Fruit fly (Drosophila melanogaster): ENCODE data around the gene Ccp84Ad.

Ccp84Ad gene

DNA sequence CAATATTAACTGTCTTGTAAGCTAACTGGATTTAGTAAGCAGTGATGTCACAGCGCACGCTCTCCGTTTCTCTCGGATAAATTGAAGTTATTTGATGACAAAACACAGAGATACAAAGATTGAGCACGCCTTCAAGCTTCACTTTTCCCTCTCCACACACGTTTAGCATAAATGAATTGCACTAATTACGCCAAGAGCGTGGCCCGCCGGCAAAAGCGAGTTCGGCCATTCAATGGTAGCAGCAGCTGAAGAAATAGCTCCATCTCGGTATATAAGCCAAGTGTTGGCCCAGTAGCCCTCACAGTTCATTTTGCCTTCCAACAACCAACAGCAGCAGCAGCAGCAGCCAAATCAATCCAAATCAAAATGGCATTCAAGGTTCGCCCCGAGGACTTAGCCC lies at the start of gene Ccp84Ad:
Gene Ccp84Ad, plus strand, starts transcription at position 301 of the 400 bp plus-strand sequence.
- no peak for TF ChIP-seq psq (GFP tag; optimal IDR thresholded peaks at IDR 0.05)
- no peak for TF ChIP-seq CG9705 (GFP tag; optimal IDR thresholded peaks at IDR 0.05)
- TF ChIP-seq Rel (GFP tag; optimal IDR thresholded peaks at IDR 0.05) = no peak
- no peak for TF ChIP-seq Rel (tag; optimal IDR thresholded peaks at IDR 0.05)
- no peak for TF ChIP-seq dl (GFP tag; optimal IDR thresholded peaks at IDR 0.05; ENCODE audit: insufficient read depth in 1 of 2, partially characterized antibody in 2 of 2)
- TF ChIP-seq Myc (optimal IDR thresholded peaks at IDR 0.05) = no peak
- no peak for TF ChIP-seq Dfd (GFP tag; optimal IDR thresholded peaks at IDR 0.05)
- TF ChIP-seq HLH106 (tag; optimal IDR thresholded peaks at IDR 0.05) = no peak
- TF ChIP-seq foxo (GFP tag; optimal IDR thresholded peaks at IDR 0.05) = no peak
- no peak for TF ChIP-seq GATAd (GFP tag; optimal IDR thresholded peaks at IDR 0.05)
- no peak for TF ChIP-seq br (GFP tag; optimal IDR thresholded peaks at IDR 0.05)
- TF ChIP-seq brk (GFP tag; optimal IDR thresholded peaks at IDR 0.05) = no peak
- no peak for TF ChIP-seq Mio (GFP tag; optimal IDR thresholded peaks at IDR 0.05)
- no peak for TF ChIP-seq Hr78 (GFP tag; optimal IDR thresholded peaks at IDR 0.05)
- TF ChIP-seq ey (GFP tag; optimal IDR thresholded peaks at IDR 0.05) = no peak
- no peak for TF ChIP-seq CG32264 (GFP tag; optimal IDR thresholded peaks at IDR 0.05)
- no peak for TF ChIP-seq sv (GFP tag; optimal IDR thresholded peaks at IDR 0.05)
- no peak for TF ChIP-seq Hr83 (GFP tag; optimal IDR thresholded peaks at IDR 0.05; ENCODE audit: poor library complexity, severe bottlenecking)
- TF ChIP-seq dsf (GFP tag; optimal IDR thresholded peaks at IDR 0.05; ENCODE audit: borderline replicate concordance) = no peak
- no peak for TF ChIP-seq woc (GFP tag; optimal IDR thresholded peaks at IDR 0.05)
- no peak for TF ChIP-seq usp (GFP tag; optimal IDR thresholded peaks at IDR 0.05)

DNA sequence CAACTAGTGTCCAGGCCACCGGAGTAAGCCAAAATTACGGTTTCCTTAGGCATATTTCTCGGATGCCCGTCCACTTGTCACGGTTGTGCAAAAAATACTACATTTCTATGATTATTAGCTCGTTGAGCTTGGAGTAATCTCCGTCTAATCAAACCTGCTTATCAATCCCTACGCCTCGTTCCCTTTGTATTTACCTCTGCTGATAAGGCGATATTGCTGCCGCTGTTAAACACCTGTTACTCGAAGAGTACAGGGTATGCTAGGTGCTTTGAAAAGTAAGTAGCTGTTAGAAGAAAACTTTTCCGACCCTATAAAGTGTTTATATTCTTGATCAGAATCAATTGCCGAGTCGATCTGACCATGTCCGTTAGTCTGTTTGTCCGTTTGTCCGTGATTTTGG lies 48.2 kb upstream of the Ccp84Ad start, which contains the start of gene Ass:
Gene Ass, minus strand, starts transcription at position 101 of the 400 bp plus-strand sequence.
- TF ChIP-seq Abd-B (GFP tag; optimal IDR thresholded peaks at IDR 0.05) (no peak), dmrt93B (GFP tag; optimal IDR thresholded peaks at IDR 0.05) (no peak), Sp1 (GFP tag; optimal IDR thresholded peaks at IDR 0.05) (no peak), Mio (GFP tag; optimal IDR thresholded peaks at IDR 0.05) (no peak), OdsH (GFP tag; optimal IDR thresholded peaks at IDR 0.05) (no peak), sv (GFP tag; optimal IDR thresholded peaks at IDR 0.05) (no peak), woc (GFP tag; optimal IDR thresholded peaks at IDR 0.05) (no peak), Rel (GFP tag; optimal IDR thresholded peaks at IDR 0.05) (no peak), Rel (tag; optimal IDR thresholded peaks at IDR 0.05) (no peak)

DNA sequence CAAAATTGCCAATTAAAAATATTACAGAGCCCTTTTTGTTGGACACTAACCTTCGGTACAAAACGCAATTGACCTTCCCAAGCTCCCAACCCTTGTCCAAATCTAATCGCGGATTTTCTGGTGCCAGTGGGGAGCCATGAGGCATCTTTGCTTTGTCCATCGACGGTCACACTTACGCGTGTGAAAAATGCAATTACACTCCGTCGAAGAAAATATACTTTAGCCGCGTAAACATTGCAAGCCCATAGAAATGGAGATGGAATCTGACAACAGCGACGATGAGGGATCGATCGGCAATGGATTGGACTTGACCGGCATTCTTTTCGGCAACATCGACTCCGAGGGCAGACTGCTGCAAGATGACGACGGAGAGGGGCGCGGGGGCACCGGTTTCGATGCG lies 45.8 kb upstream of the Ccp84Ad start, which contains the start of gene Taf1:
Gene Taf1, plus strand, starts transcription at position 150 of the 400 bp plus-strand sequence.
- TF ChIP-seq Myc (optimal IDR thresholded peaks at IDR 0.05) = peak; percentile 65
- TF ChIP-seq dsf (GFP tag; optimal IDR thresholded peaks at IDR 0.05; ENCODE audit: borderline replicate concordance) = no peak

DNA sequence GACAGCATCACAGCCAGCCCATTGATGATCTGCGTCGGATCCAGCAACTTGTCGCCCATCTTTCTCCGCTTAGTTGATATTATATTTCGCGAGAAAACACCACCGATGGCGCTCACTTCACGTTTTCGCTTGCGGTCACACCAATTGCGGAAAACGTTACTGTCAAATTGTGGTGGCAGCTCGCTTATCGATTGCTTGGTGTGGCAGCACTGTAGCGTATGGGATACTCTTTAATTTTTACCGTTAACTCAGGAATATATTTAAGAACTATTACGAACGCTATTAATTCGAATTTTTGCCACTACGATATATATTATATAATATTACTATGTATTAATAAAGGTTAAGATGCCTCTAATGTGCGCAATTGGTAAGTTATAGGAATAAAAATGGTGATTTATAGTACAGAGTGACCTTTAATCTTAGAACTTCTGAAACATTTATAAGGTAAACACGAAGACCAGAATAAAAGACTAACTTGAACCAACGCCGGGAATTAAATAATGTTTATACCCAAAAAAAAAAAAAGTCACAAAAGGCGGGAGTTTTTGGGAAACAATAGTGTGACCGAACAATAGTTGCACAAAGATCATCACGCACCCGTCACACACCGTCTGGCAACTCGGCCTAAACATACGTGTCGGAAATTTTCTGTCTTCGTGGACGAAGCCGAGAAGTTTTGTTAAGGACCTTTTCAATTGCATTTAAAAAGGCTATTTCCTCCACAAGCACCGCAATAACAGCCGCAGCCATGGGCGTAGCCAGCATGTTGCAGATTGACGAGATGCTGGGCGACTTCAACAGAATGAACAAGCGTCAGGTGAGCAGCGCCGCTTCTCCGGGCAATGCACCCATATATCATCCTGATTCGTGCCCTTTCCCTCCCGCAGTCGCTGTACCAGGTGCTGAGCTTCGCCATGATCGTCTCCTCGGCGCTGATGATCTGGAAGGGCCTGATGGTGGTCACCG lies 35.0 kb upstream of the Ccp84Ad start, which contains the start of the genes CG1307 and twr:
Gene CG1307, minus strand, starts transcription at position 165 of the 969 bp plus-strand sequence.
Gene twr, plus strand, starts transcription at position 605 of the 969 bp plus-strand sequence.
- TF ChIP-seq Hr83 (GFP tag; optimal IDR thresholded peaks at IDR 0.05; ENCODE audit: poor library complexity, severe bottlenecking) (peak; percentile 5), h (GFP tag; optimal IDR thresholded peaks at IDR 0.05) (no peak)

DNA sequence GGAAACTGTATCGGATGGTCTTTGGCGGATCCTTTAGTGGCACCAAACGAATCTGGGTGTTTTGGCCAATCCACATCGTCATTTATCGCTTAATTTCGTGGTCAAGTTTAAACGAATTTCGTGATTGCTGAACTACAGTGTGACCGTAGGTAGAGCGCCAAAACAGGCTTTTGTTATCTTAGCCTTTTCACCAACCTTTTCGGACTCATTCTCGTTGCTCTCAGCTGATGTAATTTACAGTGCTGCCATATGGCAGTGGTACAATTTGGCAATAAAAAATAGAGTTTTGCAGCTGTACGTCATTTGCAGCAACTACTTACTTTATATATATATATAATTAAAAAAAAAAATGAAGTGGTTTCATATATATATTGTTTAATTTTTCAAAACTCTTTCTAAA lies 32.6 kb upstream of the Ccp84Ad start, which contains the start of gene agt:
Gene agt, minus strand, starts transcription at position 160 of the 400 bp plus-strand sequence.
- TF ChIP-seq jim (GFP tag; optimal IDR thresholded peaks at IDR 0.05) = no peak
- TF ChIP-seq foxo (GFP tag; optimal IDR thresholded peaks at IDR 0.05) = no peak
- no peak for TF ChIP-seq CrebA (GFP tag; optimal IDR thresholded peaks at IDR 0.05; ENCODE audit: borderline replicate concordance)
- no peak for TF ChIP-seq brk (GFP tag; optimal IDR thresholded peaks at IDR 0.05)
- TF ChIP-seq fru (GFP tag; optimal IDR thresholded peaks at IDR 0.05) = no peak
- TF ChIP-seq Mio (GFP tag; optimal IDR thresholded peaks at IDR 0.05) = no peak
- TF ChIP-seq Hr83 (GFP tag; optimal IDR thresholded peaks at IDR 0.05; ENCODE audit: poor library complexity, severe bottlenecking) = no peak
- TF ChIP-seq dsf (GFP tag; optimal IDR thresholded peaks at IDR 0.05; ENCODE audit: borderline replicate concordance) = no peak
- TF ChIP-seq Hnf4 (GFP tag; optimal IDR thresholded peaks at IDR 0.05) = no peak
- no peak for TF ChIP-seq N (GFP tag; optimal IDR thresholded peaks at IDR 0.05)
- TF ChIP-seq Myc (optimal IDR thresholded peaks at IDR 0.05) = peak; percentile 74
- no peak for TF ChIP-seq lola (GFP tag; optimal IDR thresholded peaks at IDR 0.05)
- no peak for TF ChIP-seq Rel (GFP tag; optimal IDR thresholded peaks at IDR 0.05)
- TF ChIP-seq Rel (tag; optimal IDR thresholded peaks at IDR 0.05) = peak; percentile 45
